Worm (Caenorhabditis elegans): ENCODE data around the gene srh-277.

- TF ChIP-seq aly-1 (tag; optimal IDR thresholded peaks at IDR 0.05) (no peak), hmg-4 (GFP tag; optimal IDR thresholded peaks at IDR 0.05) (no peak), tbx-11 (GFP tag; IDR thresholded peaks at IDR 0.05) (no peak), flt-1 (GFP tag; IDR thresholded peaks at IDR 0.05) (no peak), B0310.2 (tag; optimal IDR thresholded peaks at IDR 0.05) (no peak), hnd-1 (tag; optimal IDR thresholded peaks at IDR 0.05) (no peak), ceh-13 (GFP tag; optimal IDR thresholded peaks at IDR 0.05) (no peak), ama-1 (optimal IDR thresholded peaks at IDR 0.05) (no peak), ceh-36 (tag; optimal IDR thresholded peaks at IDR 0.05) (no peak), tbx-37 (GFP tag; conservative IDR thresholded peaks at IDR 0.05) (no peak), F13C5.2 (tag; optimal IDR thresholded peaks at IDR 0.05) (no peak)
These were observed 46.9 kb downstream of the srh-277 start, which contains the start of the genes F21H7.2 and F21H7.12 for ce11 chrV:16229896-16230295.

All from whole organism, early embryonic.